Worm (Caenorhabditis elegans): Measurements from ENCODE around the gene acs-1.

The acs-1 gene

ce11 chrV:6520385-6521080, 4.3 kb upstream of the acs-1 start, which contains the start of the genes F46E10.2 and F46E10.18:
TSS of gene F46E10.2 (plus strand) at chrV:6520435.
TSS of gene F46E10.18 (plus strand) at chrV:6521030.
- TF ChIP-seq sma-9 (GFP tag; optimal IDR thresholded peaks at IDR 0.05) (no peak), sma-9 (tag; optimal IDR thresholded peaks at IDR 0.05) (no peak), nhr-6 (tag; optimal IDR thresholded peaks at IDR 0.05) (no peak), mdl-1 (tag; optimal IDR thresholded peaks at IDR 0.05) (no peak), mab-5 (tag; optimal IDR thresholded peaks at IDR 0.05) (no peak), lin-13 (GFP tag; optimal IDR thresholded peaks at IDR 0.05) (no peak), elt-1 (tag; optimal IDR thresholded peaks at IDR 0.05) (no peak), peb-1 (tag; optimal IDR thresholded peaks at IDR 0.05) (no peak), ceh-16 (tag; optimal IDR thresholded peaks at IDR 0.05) (no peak), nhr-25 (tag; optimal IDR thresholded peaks at IDR 0.05) (no peak), ztf-1 (GFP tag; conservative IDR thresholded peaks at IDR 0.05) (no peak), blmp-1 (tag; optimal IDR thresholded peaks at IDR 0.05; ENCODE audit: insufficient read depth) (no peak), unc-55 (GFP tag; optimal IDR thresholded peaks at IDR 0.05) (no peak)

ce11 chrV:6522879-6523497, 1.8 kb upstream of the acs-1 start:
- TF ChIP-seq R02D3.7 (tag; optimal IDR thresholded peaks at IDR 0.05) (no peak), sma-9 (GFP tag; optimal IDR thresholded peaks at IDR 0.05) (peak; percentile 13), sma-9 (tag; optimal IDR thresholded peaks at IDR 0.05) (no peak), nhr-10 (tag; optimal IDR thresholded peaks at IDR 0.05) (no peak), fos-1 (tag; optimal IDR thresholded peaks at IDR 0.05) (peak; percentile 86)

ce11 chrV:6533030-6533429, 8.2 kb downstream of the acs-1 start, which contains the start of gene hpo-26:
TSS of gene hpo-26 (minus strand) at chrV:6533060.
- TF ChIP-seq ceh-82 (tag; optimal IDR thresholded peaks at IDR 0.05) (no peak), blmp-1 (tag; optimal IDR thresholded peaks at IDR 0.05; ENCODE audit: insufficient read depth) (no peak), ZK546.5 (tag; optimal IDR thresholded peaks at IDR 0.05) (no peak), ztf-11 (tag; optimal IDR thresholded peaks at IDR 0.05) (no peak), sma-9 (GFP tag; optimal IDR thresholded peaks at IDR 0.05) (peak; percentile 22), sma-9 (tag; optimal IDR thresholded peaks at IDR 0.05) (no peak), R02D3.7 (tag; optimal IDR thresholded peaks at IDR 0.05) (no peak), nhr-11 (tag; optimal IDR thresholded peaks at IDR 0.05) (no peak), nhr-129 (tag; optimal IDR thresholded peaks at IDR 0.05) (peak; percentile 39), nhr-237 (tag; optimal IDR thresholded peaks at IDR 0.05) (no peak), lin-39 (tag; optimal IDR thresholded peaks at IDR 0.05) (no peak), peb-1 (tag; optimal IDR thresholded peaks at IDR 0.05) (no peak), F13H6.1 (tag; optimal IDR thresholded peaks at IDR 0.05) (peak; percentile 70), unc-55 (GFP tag; optimal IDR thresholded peaks at IDR 0.05) (no peak), elt-1 (tag; optimal IDR thresholded peaks at IDR 0.05) (no peak), mbf-1 (tag; optimal IDR thresholded peaks at IDR 0.05) (no peak), ztf-4 (tag; optimal IDR thresholded peaks at IDR 0.05) (no peak), lsy-2 (tag; optimal IDR thresholded peaks at IDR 0.05) (no peak), sem-4 (tag; optimal IDR thresholded peaks at IDR 0.05) (no peak), lin-11 (tag; optimal IDR thresholded peaks at IDR 0.05) (no peak), mab-5 (tag; optimal IDR thresholded peaks at IDR 0.05) (no peak), egl-27 (tag; optimal IDR thresholded peaks at IDR 0.05) (no peak), mdl-1 (tag; optimal IDR thresholded peaks at IDR 0.05) (no peak), unc-62 (GFP tag; optimal IDR thresholded peaks at IDR 0.05) (no peak), ama-1 (optimal IDR thresholded peaks at IDR 0.05) (no peak), nhr-77 (tag; optimal IDR thresholded peaks at IDR 0.05) (no peak)

- TF ChIP-seq ama-1 (optimal IDR thresholded peaks at IDR 0.05) (no peak), crh-2 (tag; optimal IDR thresholded peaks at IDR 0.05) (peak; percentile 16), unc-62 (GFP tag; optimal IDR thresholded peaks at IDR 0.05) (no peak), peb-1 (tag; optimal IDR thresholded peaks at IDR 0.05) (no peak), mdl-1 (tag; optimal IDR thresholded peaks at IDR 0.05) (no peak), C34F6.9 (tag; optimal IDR thresholded peaks at IDR 0.05) (peak; percentile 30), lsy-2 (tag; optimal IDR thresholded peaks at IDR 0.05) (peak in 1 of 2 experiments; percentile 12), gmeb-1 (tag; optimal IDR thresholded peaks at IDR 0.05) (no peak), unc-55 (GFP tag; optimal IDR thresholded peaks at IDR 0.05) (peak; percentile 7), Y55F3AM.14 (GFP tag; optimal IDR thresholded peaks at IDR 0.05) (no peak), nhr-25 (tag; optimal IDR thresholded peaks at IDR 0.05) (no peak), unc-39 (tag; optimal IDR thresholded peaks at IDR 0.05) (no peak), nhr-129 (tag; optimal IDR thresholded peaks at IDR 0.05) (peak; percentile 29), R02D3.7 (tag; optimal IDR thresholded peaks at IDR 0.05) (no peak), elt-3 (tag; optimal IDR thresholded peaks at IDR 0.05) (no peak), ceh-16 (tag; optimal IDR thresholded peaks at IDR 0.05) (no peak), alr-1 (tag; optimal IDR thresholded peaks at IDR 0.05) (no peak), mab-5 (tag; optimal IDR thresholded peaks at IDR 0.05) (no peak), aly-2 (tag; optimal IDR thresholded peaks at IDR 0.05) (no peak), F13H6.1 (tag; optimal IDR thresholded peaks at IDR 0.05) (peak; percentile 30), fos-1 (tag; optimal IDR thresholded peaks at IDR 0.05) (peak; percentile 5)
Measured at ce11 chrV:6538323-6538722, 13.5 kb downstream of the acs-1 start.

Measured in whole organism, L2 larva.